Fruit fly (Drosophila melanogaster): ENCODE data around the gene CG13875.

Gene CG13875

dm6 chr3L:199754-200596, 20.3 kb downstream of the CG13875 start, which contains the start of the genes rno and mri (continued):
- TF ChIP-seq bigmax (GFP tag; optimal IDR thresholded peaks at IDR 0.05) (no peak), Neu2 (GFP tag; optimal IDR thresholded peaks at IDR 0.05; ENCODE audit: borderline replicate concordance) (no peak), CG16779 (GFP tag; IDR thresholded peaks at IDR 0.05) (0 out of 2 replicates have a peak, but pooled peaks have one; percentile 21), CG13894 (tag; optimal IDR thresholded peaks at IDR 0.05) (peak; percentile 77), Blimp-1 (GFP tag; optimal IDR thresholded peaks at IDR 0.05) (peak; percentile 9), CG6175 (GFP tag; IDR thresholded peaks at IDR 0.05) (no peak), CG2875 (GFP tag; optimal IDR thresholded peaks at IDR 0.05) (peak; percentile 4), CG34376 (GFP tag; optimal IDR thresholded peaks at IDR 0.05) (peak; percentile 22), wor (GFP tag; IDR thresholded peaks at IDR 0.05) (no peak; the same call in 1 of the 2 replicates), pnt (GFP tag; optimal IDR thresholded peaks at IDR 0.05) (no peak), CG14441 (GFP tag; IDR thresholded peaks at IDR 0.05) (peak; percentile 78), CG8281 (tag; optimal IDR thresholded peaks at IDR 0.05) (no peak), Spps (tag; optimal IDR thresholded peaks at IDR 0.05) (peak; percentile 15), scrt (GFP tag; optimal IDR thresholded peaks at IDR 0.05) (no peak), seq (GFP tag; IDR thresholded peaks at IDR 0.05) (no peak), nau (GFP tag; optimal IDR thresholded peaks at IDR 0.05) (no peak), CG11696 (GFP tag; IDR thresholded peaks at IDR 0.05) (peak; percentile 53), amos (GFP tag; IDR thresholded peaks at IDR 0.05; ENCODE audit: partially characterized antibody) (peak; percentile 96), Hr39 (optimal IDR thresholded peaks at IDR 0.05) (no peak), CG18619 (GFP tag; optimal IDR thresholded peaks at IDR 0.05) (peak; percentile 44), CG32767 (GFP tag; IDR thresholded peaks at IDR 0.05) (peak; percentile 82), Dbx (GFP tag; IDR thresholded peaks at IDR 0.05) (peak; percentile 81), zfh1 (GFP tag; IDR thresholded peaks at IDR 0.05) (peak; percentile 71; the same call in 2 of the 3 replicates), CG14965 (GFP tag; optimal IDR thresholded peaks at IDR 0.05; ENCODE audit: borderline replicate concordance) (no peak), CG13296 (GFP tag; optimal IDR thresholded peaks at IDR 0.05) (no peak), ind (GFP tag; optimal IDR thresholded peaks at IDR 0.05) (peak; percentile 74), Vsx1 (GFP tag; optimal IDR thresholded peaks at IDR 0.05) (no peak), CG9437 (GFP tag; optimal IDR thresholded peaks at IDR 0.05) (peak; percentile 48), Dip2 (GFP tag; IDR thresholded peaks at IDR 0.05) (no peak), Abd-B (GFP tag; optimal IDR thresholded peaks at IDR 0.05) (peak; percentile 65), dpn (GFP tag; optimal IDR thresholded peaks at IDR 0.05) (peak; percentile 6 to 75), Ets97D (GFP tag; optimal IDR thresholded peaks at IDR 0.05) (peak; percentile 71), CG8478 (optimal IDR thresholded peaks at IDR 0.05) (no peak), MTF-1 (GFP tag; optimal IDR thresholded peaks at IDR 0.05; ENCODE audit: borderline replicate concordance) (no peak), disco-r (GFP tag; optimal IDR thresholded peaks at IDR 0.05) (no peak), Hand (GFP tag; optimal IDR thresholded peaks at IDR 0.05) (no peak), luna (GFP tag; optimal IDR thresholded peaks at IDR 0.05) (no peak), kni (GFP tag; optimal IDR thresholded peaks at IDR 0.05) (no peak), CG7745 (tag; optimal IDR thresholded peaks at IDR 0.05) (no peak), Lhr (GFP tag; optimal IDR thresholded peaks at IDR 0.05) (peak; percentile 66), nom (GFP tag; optimal IDR thresholded peaks at IDR 0.05) (no peak), CG15073 (GFP tag; optimal IDR thresholded peaks at IDR 0.05) (no peak), grn (GFP tag; optimal IDR thresholded peaks at IDR 0.05) (no peak), Myb (GFP tag; optimal IDR thresholded peaks at IDR 0.05) (no peak), run (tag; optimal IDR thresholded peaks at IDR 0.05) (peak; percentile 37), Meics (GFP tag; optimal IDR thresholded peaks at IDR 0.05) (peak; percentile 65), CG33557 (GFP tag; optimal IDR thresholded peaks at IDR 0.05) (peak; percentile 61), insv (GFP tag; optimal IDR thresholded peaks at IDR 0.05) (no peak), CG7556 (GFP tag; optimal IDR thresholded peaks at IDR 0.05) (peak; percentile 69)

Data from whole organism, embryonic.